Fruit fly (Drosophila melanogaster): ENCODE data around the gene Elovl7.

The Elovl7 gene

dm6 chr3R:7977011-7977925, 18.4 kb downstream of the Elovl7 start (continued):
- TF ChIP-seq CG2712 (tag; optimal IDR thresholded peaks at IDR 0.05), result peak; percentile 67
- TF ChIP-seq Ets97D (GFP tag; optimal IDR thresholded peaks at IDR 0.05), result peak; percentile 43
- TF ChIP-seq HLH54F (GFP tag; optimal IDR thresholded peaks at IDR 0.05), result no peak
- no peak for TF ChIP-seq Chrac-16 (GFP tag; optimal IDR thresholded peaks at IDR 0.05)
- TF ChIP-seq CG12942 (GFP tag; optimal IDR thresholded peaks at IDR 0.05), result no peak
- TF ChIP-seq Stat92E (GFP tag; optimal IDR thresholded peaks at IDR 0.05), result peak in 1 of 3 experiments; percentile 89
- TF ChIP-seq CG12071 (GFP tag; optimal IDR thresholded peaks at IDR 0.05), result no peak
- no peak for TF ChIP-seq CG33557 (GFP tag; optimal IDR thresholded peaks at IDR 0.05)
- no peak for TF ChIP-seq CG13123 (GFP tag; optimal IDR thresholded peaks at IDR 0.05)
- peak; percentile 24 for TF ChIP-seq CG3281 (GFP tag; optimal IDR thresholded peaks at IDR 0.05)
- TF ChIP-seq lbe (GFP tag; optimal IDR thresholded peaks at IDR 0.05), result no peak
- TF ChIP-seq cg (GFP tag; optimal IDR thresholded peaks at IDR 0.05), result peak; percentile 62
- peak; percentile 35; the same call in 1 of the 2 replicates for TF ChIP-seq MBD-R2 (GFP tag; IDR thresholded peaks at IDR 0.05)
- no peak for TF ChIP-seq mld (GFP tag; IDR thresholded peaks at IDR 0.05; ENCODE audit: partially characterized antibody)
- TF ChIP-seq tll (GFP tag; optimal IDR thresholded peaks at IDR 0.05), result no peak
- TF ChIP-seq CG10462 (GFP tag; optimal IDR thresholded peaks at IDR 0.05), result no peak
- no peak for TF ChIP-seq CG6175 (GFP tag; IDR thresholded peaks at IDR 0.05)
- TF ChIP-seq CG16813 (GFP tag; IDR thresholded peaks at IDR 0.05; ENCODE audit: partially characterized antibody), result no peak
- no peak for TF ChIP-seq Rx (GFP tag; IDR thresholded peaks at IDR 0.05)
- no peak for TF ChIP-seq Hr51 (GFP tag; optimal IDR thresholded peaks at IDR 0.05)
- peak; percentile 12 for TF ChIP-seq Meics (GFP tag; optimal IDR thresholded peaks at IDR 0.05)
- TF ChIP-seq CG14965 (GFP tag; optimal IDR thresholded peaks at IDR 0.05; ENCODE audit: borderline replicate concordance), result no peak
- peak; percentile 20 for TF ChIP-seq crc (GFP tag; optimal IDR thresholded peaks at IDR 0.05)
- TF ChIP-seq CG10274 (GFP tag; optimal IDR thresholded peaks at IDR 0.05), result no peak
- TF ChIP-seq CG16815 (GFP tag; optimal IDR thresholded peaks at IDR 0.05), result no peak
- peak; percentile 59; the same call in 1 of the 3 replicates for TF ChIP-seq CG34422 (GFP tag; IDR thresholded peaks at IDR 0.05)
- no peak for TF ChIP-seq Kr (GFP tag; optimal IDR thresholded peaks at IDR 0.05)
- peak; percentile 10 for TF ChIP-seq CG4820 (GFP tag; optimal IDR thresholded peaks at IDR 0.05)
- TF ChIP-seq vfl (GFP tag; optimal IDR thresholded peaks at IDR 0.05), result no peak
- TF ChIP-seq CG11085 (GFP tag; IDR thresholded peaks at IDR 0.05), result no peak
- TF ChIP-seq D19A (tag; optimal IDR thresholded peaks at IDR 0.05), result peak; percentile 85
- no peak for TF ChIP-seq CG1792 (GFP tag; optimal IDR thresholded peaks at IDR 0.05)
- no peak for TF ChIP-seq CG9215 (GFP tag; IDR thresholded peaks at IDR 0.05)
- no peak for TF ChIP-seq Xbp1 (GFP tag; optimal IDR thresholded peaks at IDR 0.05)
- TF ChIP-seq salm (tag; optimal IDR thresholded peaks at IDR 0.05), result no peak
- no peak for TF ChIP-seq CkIIα-i1 (GFP tag; IDR thresholded peaks at IDR 0.05)
- peak; percentile 71 for TF ChIP-seq CG3995 (GFP tag; optimal IDR thresholded peaks at IDR 0.05)
- peak; percentile 5 for TF ChIP-seq zf30C (GFP tag; optimal IDR thresholded peaks at IDR 0.05)
- TF ChIP-seq pita (GFP tag; optimal IDR thresholded peaks at IDR 0.05), result no peak
- TF ChIP-seq CG6813 (GFP tag; optimal IDR thresholded peaks at IDR 0.05), result no peak
- no peak for TF ChIP-seq bab2 (GFP tag; optimal IDR thresholded peaks at IDR 0.05)
- no peak for TF ChIP-seq sisA (GFP tag; IDR thresholded peaks at IDR 0.05)
- no peak for TF ChIP-seq Fer3 (tag; optimal IDR thresholded peaks at IDR 0.05)
- TF ChIP-seq CG7839 (tag; optimal IDR thresholded peaks at IDR 0.05), result no peak
- peak; percentile 54 for TF ChIP-seq CG8924 (tag; optimal IDR thresholded peaks at IDR 0.05)
- peak; percentile 22 for TF ChIP-seq unpg (GFP tag; optimal IDR thresholded peaks at IDR 0.05)
- TF ChIP-seq CHES-1-like (GFP tag; optimal IDR thresholded peaks at IDR 0.05), result peak; percentile 9
- TF ChIP-seq eve (GFP tag; optimal IDR thresholded peaks at IDR 0.05), result peak in 1 of 2 experiments; percentile 89

Data from whole organism, embryonic.